Worm (Caenorhabditis elegans): ENCODE results near the gene C01G10.14.

ce11 chrV:15143798-15144197 lies 38.1 kb upstream of the C01G10.14 start, which contains the start of gene K08F9.4:
- TF ChIP-seq lin-14 (GFP tag; optimal IDR thresholded peaks at IDR 0.05) (peak; percentile 81), zag-1 (tag; optimal IDR thresholded peaks at IDR 0.05) (no peak), mdl-1 (tag; optimal IDR thresholded peaks at IDR 0.05) (no peak), lin-35 (GFP tag; optimal IDR thresholded peaks at IDR 0.05) (peak; percentile 75 to 85), dpl-1 (GFP tag; optimal IDR thresholded peaks at IDR 0.05) (peak; percentile 75 to 83 (median 79)), C04F5.9 (tag; optimal IDR thresholded peaks at IDR 0.05) (no peak), elt-2 (tag; optimal IDR thresholded peaks at IDR 0.05) (no peak), sox-4 (tag; optimal IDR thresholded peaks at IDR 0.05) (no peak), dsc-1 (tag; optimal IDR thresholded peaks at IDR 0.05) (no peak), unc-62 (GFP tag; optimal IDR thresholded peaks at IDR 0.05) (no peak), mab-9 (GFP tag; IDR thresholded peaks at IDR 0.05) (no peak)
